Fruit fly (Drosophila melanogaster) whole organism, embryonic: ENCODE data around the gene wb.

Source experiments
- Aef1 ChIP-seq: fragments of 200-800 bp; sonication (Bioruptor generic); IDR thresholded peaks from 3 replicates; pipeline ENCODE4 v1.3.6; 2022; ENCODE audit warnings: missing biosample characterization, missing genetic modification characterization
- Atf3 ChIP-seq: fragments of 200-800 bp; sonication (Bioruptor generic); optimal IDR thresholded peaks from 3 replicates; lab custom pipeline; 2016; ENCODE audit warnings: missing biosample characterization, missing genetic modification characterization
- Atf6 ChIP-seq: fragments of 200-800 bp; sonication (Bioruptor generic); IDR thresholded peaks from 2 replicates; pipeline ENCODE4 v1.3.6; 2022; ENCODE audit warnings: missing biosample characterization, missing genetic modification characterization
- BEAF-32 ChIP-seq: fragments of 200-800 bp; sonication (Bioruptor generic); optimal IDR thresholded peaks from 3 replicates; lab custom pipeline; 2017; ENCODE audit warnings: missing biosample characterization, missing genetic modification characterization, mild to moderate bottlenecking, moderate library complexity, missing genetic modification reagents
- CG10147 ChIP-seq: fragments of 200-800 bp; sonication (Bioruptor generic); optimal IDR thresholded peaks from 2 replicates; lab custom pipeline; 2019; ENCODE audit warnings: missing biosample characterization, mild to moderate bottlenecking, missing genetic modification characterization, moderate library complexity
- CG10274 ChIP-seq: fragments of 200-800 bp; sonication (Bioruptor generic); optimal IDR thresholded peaks from 3 replicates; lab custom pipeline; 2017; ENCODE audit warnings: missing biosample characterization, mild to moderate bottlenecking, missing genetic modification characterization
- CG10431 ChIP-seq: fragments of 200-800 bp; sonication (Bioruptor generic); optimal IDR thresholded peaks from 3 replicates; lab custom pipeline; 2018; ENCODE audit warnings: missing biosample characterization, mild to moderate bottlenecking, missing genetic modification characterization
- CG10979 ChIP-seq: fragments of 200-800 bp; sonication (Bioruptor generic); optimal IDR thresholded peaks from 2 replicates; lab custom pipeline; 2018; ENCODE audit warnings: missing biosample characterization, mild to moderate bottlenecking, missing genetic modification characterization, moderate library complexity
- CG11695 ChIP-seq: fragments of 200-800 bp; sonication (Bioruptor generic); IDR thresholded peaks from 3 replicates; pipeline ENCODE4 v1.3.6; 2022; ENCODE audit warnings: missing biosample characterization, missing genetic modification characterization
- CG12155 ChIP-seq: fragments of 200-800 bp; sonication (Bioruptor generic); optimal IDR thresholded peaks from 3 replicates; lab custom pipeline; 2016; ENCODE audit warnings: missing biosample characterization, missing genetic modification characterization
- CG1233 ChIP-seq: fragments of 200-800 bp; sonication (Bioruptor generic); optimal IDR thresholded peaks from 4 replicates; lab custom pipeline; 2018; ENCODE audit warnings: missing biosample characterization, mild to moderate bottlenecking, missing genetic modification characterization
- CG12391 ChIP-seq: fragments of 200-800 bp; sonication (Bioruptor generic); optimal IDR thresholded peaks from 3 replicates; lab custom pipeline; 2018; ENCODE audit warnings: missing biosample characterization, mild to moderate bottlenecking, missing genetic modification characterization, moderate library complexity
- CG13424 ChIP-seq: fragments of 200-800 bp; sonication (Bioruptor generic); optimal IDR thresholded peaks from 2 replicates; lab custom pipeline; 2019; ENCODE audit warnings: missing biosample characterization, mild to moderate bottlenecking, missing genetic modification characterization, moderate library complexity
- CG14014 ChIP-seq: fragments of 200-800 bp; sonication (Bioruptor generic); IDR thresholded peaks from 2 replicates; pipeline ENCODE4 v1.3.6; 2022; ENCODE audit warnings: missing biosample characterization, missing genetic modification characterization
- CG1602 ChIP-seq: fragments of 200-800 bp; sonication (Bioruptor generic); optimal IDR thresholded peaks from 3 replicates; lab custom pipeline; 2016; ENCODE audit warnings: missing biosample characterization, missing genetic modification characterization
- CG3163 ChIP-seq: fragments of 200-800 bp; sonication (Bioruptor generic); optimal IDR thresholded peaks from 3 replicates; lab custom pipeline; 2016; ENCODE audit warnings: missing biosample characterization, missing genetic modification characterization
- CG3407 ChIP-seq: fragments of 200-800 bp; sonication (Bioruptor generic); optimal IDR thresholded peaks from 2 replicates; lab custom pipeline; 2018; ENCODE audit warnings: missing biosample characterization, mild to moderate bottlenecking, missing genetic modification characterization
- CG4360 ChIP-seq: fragments of 200-800 bp; sonication (Bioruptor generic); IDR thresholded peaks from 2 replicates; pipeline ENCODE4 v1.3.6; 2022; ENCODE audit warnings: missing biosample characterization, missing genetic modification characterization
- CG8765 ChIP-seq: fragments of 200-800 bp; sonication (Bioruptor generic); IDR thresholded peaks from 2 replicates; pipeline ENCODE4 v1.3.6; 2022; ENCODE audit warnings: missing biosample characterization, missing genetic modification characterization
- Dbx ChIP-seq: fragments of 200-800 bp; sonication (Bioruptor generic); IDR thresholded peaks from 3 replicates; pipeline ENCODE4 v1.3.6; 2022; ENCODE audit warnings: missing biosample characterization, missing genetic modification characterization
- Doc3 ChIP-seq: fragments of 200-800 bp; sonication (Bioruptor generic); IDR thresholded peaks from 3 replicates; pipeline ENCODE4 v1.3.6; 2022; ENCODE audit warnings: missing biosample characterization, missing genetic modification characterization; ENCODE audit not compliant: partially characterized antibody
- Drgx ChIP-seq: fragments of 200-800 bp; sonication (Bioruptor generic); IDR thresholded peaks from 2 replicates; pipeline ENCODE4 v1.3.6; 2022; ENCODE audit warnings: missing biosample characterization, missing genetic modification characterization
- Gug ChIP-seq: fragments of 200-800 bp; sonication (Bioruptor generic); IDR thresholded peaks from 4 replicates; pipeline ENCODE4 v1.3.6; 2022; ENCODE audit warnings: missing biosample characterization, missing genetic modification characterization
- HLH4C ChIP-seq: fragments of 200-800 bp; sonication (Bioruptor generic); IDR thresholded peaks from 3 replicates; pipeline ENCODE4 v1.3.6; 2022; ENCODE audit warnings: missing biosample characterization, missing genetic modification characterization; ENCODE audit not compliant: partially characterized antibody
- HmgD ChIP-seq: fragments of 200-800 bp; sonication (Bioruptor generic); optimal IDR thresholded peaks from 3 replicates; lab custom pipeline; 2016; ENCODE audit warnings: missing biosample characterization, missing genetic modification characterization
- Hr39 ChIP-seq: fragments of >200 bp; optimal IDR thresholded peaks from 2 replicates; lab custom pipeline; 2017
- Nf-YB ChIP-seq: fragments of 200-800 bp; sonication (Bioruptor generic); optimal IDR thresholded peaks from 3 replicates; lab custom pipeline; 2019; ENCODE audit warnings: missing biosample characterization, mild to moderate bottlenecking, missing genetic modification characterization, moderate library complexity
- PHDP ChIP-seq: fragments of 200-800 bp; sonication (Bioruptor generic); optimal IDR thresholded peaks from 3 replicates; lab custom pipeline; 2018; ENCODE audit warnings: missing biosample characterization, mild to moderate bottlenecking, missing genetic modification characterization, moderate library complexity
- Scr ChIP-seq: fragments of 200-800 bp; sonication (Bioruptor generic); IDR thresholded peaks from 2 replicates; pipeline ENCODE4 v1.3.6; 2022; ENCODE audit warnings: missing biosample characterization, missing genetic modification characterization; ENCODE audit not compliant: partially characterized antibody
- Sox100B ChIP-seq: fragments of 200-800 bp; sonication (Bioruptor generic); optimal IDR thresholded peaks from 3 replicates; lab custom pipeline; 2018; ENCODE audit warnings: missing biosample characterization, mild to moderate bottlenecking, missing genetic modification characterization
- ac ChIP-seq: fragments of 200-800 bp; sonication (Bioruptor generic); optimal IDR thresholded peaks from 3 replicates; lab custom pipeline; 2017; ENCODE audit warnings: missing biosample characterization, mild to moderate bottlenecking, missing genetic modification characterization
- bcd ChIP-seq: fragments of 200-800 bp; sonication (Bioruptor generic); optimal IDR thresholded peaks from 2 replicates; lab custom pipeline; 2017; ENCODE audit warnings: missing biosample characterization, mild to moderate bottlenecking, missing genetic modification characterization
- caup ChIP-seq: fragments of 200-800 bp; sonication (Bioruptor generic); optimal IDR thresholded peaks from 3 replicates; lab custom pipeline; 2017; ENCODE audit warnings: missing biosample characterization, mild to moderate bottlenecking, missing genetic modification characterization, moderate library complexity; ENCODE audit not compliant: severe bottlenecking
- chif ChIP-seq, 2 experiments: fragments of 200-800 bp; sonication (Bioruptor generic); optimal IDR thresholded peaks; 3 replicates each; lab custom pipeline; 2016; ENCODE audit warnings: missing biosample characterization in 2 of 2, missing genetic modification characterization in 2 of 2
- dimm ChIP-seq: fragments of 200-800 bp; sonication (Bioruptor generic); IDR thresholded peaks from 2 replicates; pipeline ENCODE4 v1.3.6; 2022; ENCODE audit warnings: missing biosample characterization, missing genetic modification characterization
- dmrt11E ChIP-seq: fragments of 200-800 bp; sonication (Bioruptor generic); optimal IDR thresholded peaks from 3 replicates; lab custom pipeline; 2018; ENCODE audit warnings: missing biosample characterization, mild to moderate bottlenecking, missing genetic modification characterization, moderate library complexity
- gcm2 ChIP-seq: fragments of 200-800 bp; sonication (Bioruptor generic); optimal IDR thresholded peaks from 2 replicates; lab custom pipeline; 2016; ENCODE audit warnings: missing biosample characterization, missing genetic modification characterization
- grau ChIP-seq: fragments of 200-800 bp; optimal IDR thresholded peaks from 3 replicates; lab custom pipeline; 2019; ENCODE audit warnings: missing biosample characterization, mild to moderate bottlenecking, missing genetic modification characterization, moderate library complexity
- h ChIP-seq: fragments of >200 bp; optimal IDR thresholded peaks from 2 replicates; lab custom pipeline; 2017
- hb ChIP-seq: fragments of 200-800 bp; sonication (Bioruptor generic); IDR thresholded peaks from 3 replicates; pipeline ENCODE4 v1.3.6; 2022; ENCODE audit warnings: missing biosample characterization, missing genetic modification characterization; ENCODE audit not compliant: partially characterized antibody
- insv ChIP-seq, 2 experiments: fragments of 200-800 bp; sonication (Bioruptor generic); optimal IDR thresholded peaks; 3 replicates each; lab custom pipeline; 2016 to 2018; ENCODE audit warnings: missing biosample characterization in 2 of 2, missing genetic modification characterization in 2 of 2
- kay ChIP-seq: fragments of 200-800 bp; sonication (Bioruptor generic); optimal IDR thresholded peaks from 2 replicates; lab custom pipeline; 2016; ENCODE audit warnings: missing biosample characterization, missing genetic modification characterization
- oc ChIP-seq: fragments of 200-800 bp; sonication (Bioruptor generic); optimal IDR thresholded peaks from 2 replicates; lab custom pipeline; 2018; ENCODE audit warnings: missing biosample characterization, mild to moderate bottlenecking, missing genetic modification characterization, moderate library complexity
- pho ChIP-seq: fragments of 200-800 bp; sonication (Bioruptor generic); optimal IDR thresholded peaks from 2 replicates; lab custom pipeline; 2016; ENCODE audit warnings: missing biosample characterization, missing genetic modification characterization
- pum ChIP-seq: fragments of 200-800 bp; sonication (Bioruptor generic); optimal IDR thresholded peaks from 2 replicates; lab custom pipeline; 2016; ENCODE audit warnings: missing biosample characterization, missing genetic modification characterization
- slou ChIP-seq: fragments of 200-800 bp; sonication (Bioruptor generic); optimal IDR thresholded peaks from 3 replicates; lab custom pipeline; 2016; ENCODE audit warnings: missing biosample characterization, missing genetic modification characterization
- sr ChIP-seq: fragments of 200-800 bp; sonication (Bioruptor generic); IDR thresholded peaks from 3 replicates; pipeline ENCODE4 v1.3.6; 2022; ENCODE audit warnings: missing biosample characterization, missing genetic modification characterization
- tap ChIP-seq: fragments of 200-800 bp; optimal IDR thresholded peaks from 3 replicates; lab custom pipeline; 2019; ENCODE audit warnings: missing biosample characterization, mild to moderate bottlenecking, missing genetic modification characterization, moderate library complexity
- tgo ChIP-seq: fragments of 200-800 bp; sonication (Bioruptor generic); IDR thresholded peaks from 3 replicates; pipeline ENCODE4 v1.3.6; 2022; ENCODE audit warnings: missing biosample characterization, missing genetic modification characterization
- toy ChIP-seq: fragments of 200-800 bp; sonication (Bioruptor generic); IDR thresholded peaks from 2 replicates; pipeline ENCODE4 v1.3.6; 2022; ENCODE audit warnings: missing biosample characterization, missing genetic modification characterization
- tup ChIP-seq: fragments of 200-800 bp; sonication (Bioruptor generic); optimal IDR thresholded peaks from 2 replicates; lab custom pipeline; 2016; ENCODE audit warnings: missing biosample characterization, mild to moderate bottlenecking, missing genetic modification characterization, moderate library complexity
- vvl ChIP-seq: fragments of 200-800 bp; sonication (Bioruptor generic); IDR thresholded peaks from 2 replicates; pipeline ENCODE4 v1.3.6; 2022; ENCODE audit warnings: missing biosample characterization, missing genetic modification characterization

The wb gene

DNA sequence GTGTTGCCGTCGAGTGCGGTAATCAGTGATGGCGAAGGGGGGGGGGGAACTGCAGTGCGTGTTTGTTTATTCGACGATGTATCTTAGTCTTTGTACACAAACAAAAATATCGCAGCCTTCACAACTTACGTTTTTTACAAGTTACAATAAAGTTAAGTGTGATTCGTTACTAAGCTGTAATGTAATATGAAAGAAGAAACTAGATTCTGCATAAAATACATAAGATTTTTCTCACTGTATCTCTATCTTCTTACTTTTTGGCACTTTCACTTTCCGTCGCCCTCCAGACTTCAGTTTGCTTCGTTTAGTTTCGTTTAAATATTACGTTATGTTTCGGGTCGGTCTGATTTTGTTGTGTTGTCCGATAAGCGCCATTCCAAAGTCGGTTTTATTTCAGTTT, 17.3 kb upstream of the wb start (continued):
- TF ChIP-seq CG3163 (GFP tag; lab: Kevin White, UChicago) = no peak
- no peak for TF ChIP-seq Atf3 (GFP tag; lab: Kevin White, UChicago)
- peak; percentile 7 for TF ChIP-seq CG10431
- no peak for TF ChIP-seq gcm2 (GFP tag; lab: Kevin White, UChicago)
- no peak for TF ChIP-seq h (lab: Kevin White, UChicago)
- TF ChIP-seq pho (GFP tag; lab: Kevin White, UChicago) = no peak
- TF ChIP-seq PHDP (tag; lab: Kevin White, UChicago) = peak; percentile 61
- TF ChIP-seq CG3407 (GFP tag; lab: Kevin White, UChicago) = peak; percentile 78
- TF ChIP-seq CG13424 (tag; lab: Kevin White, UChicago) = peak; percentile 56
- TF ChIP-seq kay (GFP tag; lab: Kevin White, UChicago) = no peak
- TF ChIP-seq bcd (GFP tag; lab: Kevin White, UChicago) = peak; percentile 13
- TF ChIP-seq caup = no peak
- TF ChIP-seq CG10979 (tag; lab: Kevin White, UChicago) = peak; percentile 75
- no peak for TF ChIP-seq CG10274
- TF ChIP-seq CG14014 (GFP tag; lab: Robert Waterston, UW) = no peak
- TF ChIP-seq tup (GFP tag; lab: Kevin White, UChicago) = no peak
- TF ChIP-seq HmgD (GFP tag; lab: Kevin White, UChicago) = no peak
- TF ChIP-seq grau = peak; percentile 49
- TF ChIP-seq HLH4C (GFP tag; lab: Robert Waterston, UW) = no peak
- no peak for TF ChIP-seq dimm (GFP tag; lab: Robert Waterston, UW)
- no peak for TF ChIP-seq CG10147
- no peak for TF ChIP-seq CG12155 (GFP tag; lab: Kevin White, UChicago)
- no peak for TF ChIP-seq Doc3
- TF ChIP-seq Aef1 (GFP tag; lab: Robert Waterston, UW) = no peak
- TF ChIP-seq Nf-YB (GFP tag; lab: Kevin White, UChicago) = peak; percentile 25
- no peak for TF ChIP-seq sr (GFP tag; lab: Robert Waterston, UW)
- TF ChIP-seq pum (GFP tag; lab: Kevin White, UChicago) = peak; percentile 28
- no peak for TF ChIP-seq BEAF-32 (GFP tag; lab: Kevin White, UChicago)
- no peak for TF ChIP-seq Gug (GFP tag; lab: Robert Waterston, UW)
- no peak for TF ChIP-seq CG11695
- peak; percentile 54; the same call in 1 of the 2 replicates for TF ChIP-seq Drgx (GFP tag; lab: Robert Waterston, UW)
- no peak for TF ChIP-seq Atf6
- TF ChIP-seq tgo (GFP tag; lab: Robert Waterston, UW) = peak; percentile 35; the same call in 1 of the 3 replicates
- TF ChIP-seq toy = no peak
- TF ChIP-seq CG4360 (GFP tag; lab: Robert Waterston, UW) = no peak; the same call in 1 of the 2 replicates
- no peak for TF ChIP-seq Hr39 (lab: Kevin White, UChicago)
- TF ChIP-seq chif (GFP tag; optimal IDR thresholded peaks at IDR 0.05; lab: Kevin White, UChicago) = peak; percentile 43 to 46
- TF ChIP-seq insv (GFP tag; optimal IDR thresholded peaks at IDR 0.05; lab: Kevin White, UChicago) = no peak
- TF ChIP-seq CG1602 (GFP tag; lab: Kevin White, UChicago) = peak; percentile 10
- no peak for TF ChIP-seq CG8765 (GFP tag; lab: Robert Waterston, UW)
- no peak for TF ChIP-seq hb (GFP tag; lab: Robert Waterston, UW)
- peak; percentile 55 for TF ChIP-seq dmrt11E (tag; lab: Kevin White, UChicago)
- TF ChIP-seq CG1233 (GFP tag; lab: Kevin White, UChicago) = no peak
- TF ChIP-seq tap = peak; percentile 1
- TF ChIP-seq ac (GFP tag; lab: Kevin White, UChicago) = peak; percentile 4
- TF ChIP-seq Scr = no peak
- no peak for TF ChIP-seq Dbx (GFP tag; lab: Robert Waterston, UW)
- no peak for TF ChIP-seq slou
- peak; percentile 70 for TF ChIP-seq CG12391 (tag; lab: Kevin White, UChicago)
- TF ChIP-seq vvl = peak; percentile 39
- TF ChIP-seq Sox100B (GFP tag; lab: Kevin White, UChicago) = peak; percentile 43
- TF ChIP-seq oc (tag; lab: Kevin White, UChicago) = peak; percentile 77
